Worm (Caenorhabditis elegans): ENCODE measurements around the gene sec-20.

- TF ChIP-seq hmbx-1 (tag; optimal IDR thresholded peaks at IDR 0.05): no peak
- TF ChIP-seq flt-1 (GFP tag; IDR thresholded peaks at IDR 0.05): no peak
- TF ChIP-seq sea-1 (GFP tag; conservative IDR thresholded peaks at IDR 0.05): no peak
- TF ChIP-seq ama-1 (optimal IDR thresholded peaks at IDR 0.05): no peak
- TF ChIP-seq F13C5.2 (tag; optimal IDR thresholded peaks at IDR 0.05): no peak
- TF ChIP-seq tbx-37 (GFP tag; conservative IDR thresholded peaks at IDR 0.05): no peak
- no peak for TF ChIP-seq B0310.2 (tag; optimal IDR thresholded peaks at IDR 0.05)
- no peak for TF ChIP-seq hmg-4 (GFP tag; optimal IDR thresholded peaks at IDR 0.05)
- TF ChIP-seq tbx-11 (GFP tag; IDR thresholded peaks at IDR 0.05): no peak
These were observed 22.4 kb upstream of the sec-20 start, which contains the start of gene F40G9.18 for ce11 chrIII:169478-169877.
